Worm (Caenorhabditis elegans): ENCODE results near the gene Y14H12A.1.

ce11 chrII:3990706-3991105, 2.3 kb upstream of the Y14H12A.1 start:
- TF ChIP-seq irx-1 (tag; optimal IDR thresholded peaks at IDR 0.05), result no peak
- no peak for TF ChIP-seq elt-3 (tag; optimal IDR thresholded peaks at IDR 0.05)
- TF ChIP-seq ces-1 (GFP tag; optimal IDR thresholded peaks at IDR 0.05), result no peak
- TF ChIP-seq lin-13 (GFP tag; optimal IDR thresholded peaks at IDR 0.05), result no peak
